Fruit fly (Drosophila melanogaster) whole organism, embryonic: ENCODE measurements around the gene Cdc7.
A peak's percentile ranks its signal among the peaks of the same experiment; 100 is the strongest.

ENCODE experiments used
- Abd-B ChIP-seq: fragments of 200-800 bp; sonication (Bioruptor generic); optimal IDR thresholded peaks from 2 replicates; lab custom pipeline; 2018; ENCODE audit warnings: missing biosample characterization, mild to moderate bottlenecking, missing genetic modification characterization, moderate library complexity
- Adf1 ChIP-seq: fragments of 200-800 bp; sonication (Bioruptor generic); IDR thresholded peaks from 2 replicates; pipeline ENCODE4 v1.3.6; 2022; ENCODE audit warnings: missing biosample characterization, missing genetic modification characterization
- Atf6 ChIP-seq: fragments of 200-800 bp; sonication (Bioruptor generic); IDR thresholded peaks from 2 replicates; pipeline ENCODE4 v1.3.6; 2022; ENCODE audit warnings: missing biosample characterization, missing genetic modification characterization
- Awh ChIP-seq: fragments of 200-800 bp; sonication (Bioruptor generic); IDR thresholded peaks from 2 replicates; pipeline ENCODE4, ENCODE4 v1.3.6; 2022; ENCODE audit warnings: missing biosample characterization, missing genetic modification characterization
- BEAF-32 ChIP-seq: fragments of 200-800 bp; sonication (Bioruptor generic); optimal IDR thresholded peaks from 3 replicates; lab custom pipeline; 2017; ENCODE audit warnings: missing biosample characterization, missing genetic modification characterization, mild to moderate bottlenecking, moderate library complexity, missing genetic modification reagents
- Blimp-1 ChIP-seq: fragments of 200-800 bp; sonication (Bioruptor generic); optimal IDR thresholded peaks from 3 replicates; lab custom pipeline; 2018; ENCODE audit warnings: missing biosample characterization, missing genetic modification characterization, mild to moderate bottlenecking, moderate library complexity, missing genetic modification reagents
- CG11560 ChIP-seq: fragments of 200-800 bp; sonication (Bioruptor generic); IDR thresholded peaks from 3 replicates; pipeline ENCODE4 v1.3.6; 2022; ENCODE audit warnings: missing biosample characterization, missing genetic modification characterization
- CG11695 ChIP-seq: fragments of 200-800 bp; sonication (Bioruptor generic); IDR thresholded peaks from 3 replicates; pipeline ENCODE4 v1.3.6; 2022; ENCODE audit warnings: missing biosample characterization, missing genetic modification characterization
- CG11696 ChIP-seq: fragments of 200-800 bp; sonication (Bioruptor generic); IDR thresholded peaks from 2 replicates; pipeline ENCODE4 v1.3.6; 2022; ENCODE audit warnings: missing biosample characterization, missing genetic modification characterization
- CG12299 ChIP-seq: fragments of 200-800 bp; sonication (Bioruptor generic); optimal IDR thresholded peaks from 2 replicates; lab custom pipeline; 2018; ENCODE audit warnings: missing biosample characterization, mild to moderate bottlenecking, missing genetic modification characterization
- CG13287 ChIP-seq: fragments of 200-800 bp; sonication (Bioruptor generic); IDR thresholded peaks from 2 replicates; pipeline ENCODE4 v1.3.6; 2022; ENCODE audit warnings: missing biosample characterization, missing genetic modification characterization; ENCODE audit not compliant: partially characterized antibody
- CG17361 ChIP-seq: fragments of 200-800 bp; sonication (Bioruptor generic); IDR thresholded peaks from 3 replicates; pipeline ENCODE4 v1.3.6; 2022; ENCODE audit warnings: missing biosample characterization, missing genetic modification characterization
- CG17568 ChIP-seq: fragments of 200-800 bp; sonication (Bioruptor generic); optimal IDR thresholded peaks from 2 replicates; lab custom pipeline; 2018; ENCODE audit warnings: missing biosample characterization, mild to moderate bottlenecking, missing genetic modification characterization, moderate library complexity
- CG18476 ChIP-seq: fragments of 200-800 bp; sonication (Bioruptor generic); optimal IDR thresholded peaks from 2 replicates; lab custom pipeline; 2016; ENCODE audit warnings: missing biosample characterization, mild to moderate bottlenecking, missing genetic modification characterization
- CG18599 ChIP-seq: fragments of 200-800 bp; sonication (Bioruptor generic); optimal IDR thresholded peaks from 3 replicates; lab custom pipeline; 2017; ENCODE audit warnings: missing biosample characterization, missing genetic modification characterization, mild to moderate bottlenecking, moderate library complexity, missing genetic modification reagents
- CG2678 ChIP-seq: fragments of 200-800 bp; sonication (Bioruptor generic); optimal IDR thresholded peaks from 3 replicates; lab custom pipeline; 2019; ENCODE audit warnings: missing biosample characterization, mild to moderate bottlenecking, missing genetic modification characterization, moderate library complexity
- CG32767 ChIP-seq: fragments of 200-800 bp; sonication (Bioruptor generic); IDR thresholded peaks from 2 replicates; pipeline ENCODE4 v1.3.6; 2022; ENCODE audit warnings: missing biosample characterization, missing genetic modification characterization
- CG32772 ChIP-seq: fragments of 200-800 bp; sonication (Bioruptor generic); IDR thresholded peaks from 2 replicates; pipeline ENCODE4 v1.3.6; 2022; ENCODE audit warnings: missing biosample characterization, missing genetic modification characterization
- CG33557 ChIP-seq: fragments of 200-800 bp; sonication (Bioruptor generic); optimal IDR thresholded peaks from 2 replicates; lab custom pipeline; 2019; ENCODE audit warnings: missing biosample characterization, mild to moderate bottlenecking, missing genetic modification characterization, moderate library complexity
- CG4730 ChIP-seq: fragments of 200-800 bp; sonication (Bioruptor generic); IDR thresholded peaks from 2 replicates; pipeline ENCODE4 v1.3.6; 2022; ENCODE audit warnings: missing biosample characterization, missing genetic modification characterization
- CG6175 ChIP-seq: fragments of 200-800 bp; sonication (Bioruptor generic); IDR thresholded peaks from 3 replicates; pipeline ENCODE4 v1.3.6; 2022; ENCODE audit warnings: missing biosample characterization, missing genetic modification characterization
- CG6689 ChIP-seq: fragments of 200-800 bp; sonication (Bioruptor generic); IDR thresholded peaks from 2 replicates; pipeline ENCODE4 v1.3.6; 2022; ENCODE audit warnings: missing biosample characterization, missing genetic modification characterization
- CG7271 ChIP-seq: fragments of 200-800 bp; sonication (Bioruptor generic); optimal IDR thresholded peaks from 2 replicates; lab custom pipeline; 2018; ENCODE audit warnings: missing biosample characterization, mild to moderate bottlenecking, missing genetic modification characterization, moderate library complexity
- CG7372 ChIP-seq: fragments of 200-800 bp; sonication (Bioruptor generic); IDR thresholded peaks from 2 replicates; pipeline ENCODE4 v1.3.6; 2022; ENCODE audit warnings: missing biosample characterization, missing genetic modification characterization
- CG7745 ChIP-seq: fragments of 200-800 bp; sonication (Bioruptor generic); optimal IDR thresholded peaks from 2 replicates; lab custom pipeline; 2018; ENCODE audit warnings: missing biosample characterization, mild to moderate bottlenecking, missing genetic modification characterization, moderate library complexity
- CG7963 ChIP-seq: fragments of 200-800 bp; sonication (Bioruptor generic); IDR thresholded peaks from 3 replicates; pipeline ENCODE4 v1.3.6; 2022; ENCODE audit warnings: missing biosample characterization, missing genetic modification characterization; ENCODE audit not compliant: partially characterized antibody
- CG8290 ChIP-seq, 3 experiments: fragments of 200-800 bp; sonication (Bioruptor generic); optimal IDR thresholded peaks; 2 replicates each; lab custom pipeline; 2016 to 2019; ENCODE audit warnings: missing biosample characterization in 3 of 3, missing genetic modification characterization in 3 of 3, mild to moderate bottlenecking in 2 of 3, moderate library complexity in 1 of 3
- CG9797 ChIP-seq: fragments of 200-800 bp; sonication (Bioruptor generic); optimal IDR thresholded peaks from 3 replicates; lab custom pipeline; 2018; ENCODE audit warnings: missing biosample characterization, mild to moderate bottlenecking, missing genetic modification characterization
- Chrac-16 ChIP-seq: fragments of 200-800 bp; sonication (Bioruptor generic); optimal IDR thresholded peaks from 3 replicates; lab custom pipeline; 2016; ENCODE audit warnings: missing biosample characterization, missing genetic modification characterization
- E2f1 ChIP-seq: fragments of 200-800 bp; sonication (Bioruptor generic); IDR thresholded peaks from 2 replicates; pipeline ENCODE4 v1.3.6; 2022; ENCODE audit warnings: missing biosample characterization, missing genetic modification characterization
- HLH54F ChIP-seq: fragments of 200-800 bp; sonication (Bioruptor generic); optimal IDR thresholded peaks from 3 replicates; lab custom pipeline; 2016; ENCODE audit warnings: missing biosample characterization, missing genetic modification characterization
- Hr39 ChIP-seq: fragments of >200 bp; optimal IDR thresholded peaks from 2 replicates; lab custom pipeline; 2017
- Hsf ChIP-seq: fragments of 200-800 bp; sonication (Bioruptor generic); optimal IDR thresholded peaks from 3 replicates; lab custom pipeline; 2016; ENCODE audit warnings: missing biosample characterization, missing genetic modification characterization
- MBD-R2 ChIP-seq: fragments of 200-800 bp; sonication (Bioruptor generic); IDR thresholded peaks from 2 replicates; pipeline ENCODE4 v1.3.6; 2022; ENCODE audit warnings: missing biosample characterization, missing genetic modification characterization
- Oaz ChIP-seq: fragments of 200-800 bp; sonication (Bioruptor generic); IDR thresholded peaks from 2 replicates; pipeline ENCODE4 v1.3.6; 2022; ENCODE audit warnings: missing biosample characterization, missing genetic modification characterization
- Oli ChIP-seq: fragments of 200-800 bp; sonication (Bioruptor generic); optimal IDR thresholded peaks from 2 replicates; lab custom pipeline; 2018; ENCODE audit warnings: missing biosample characterization, mild to moderate bottlenecking, missing genetic modification characterization, moderate library complexity
- Spps ChIP-seq: fragments of 200-800 bp; sonication (Bioruptor generic); optimal IDR thresholded peaks from 2 replicates; lab custom pipeline; 2018; ENCODE audit warnings: missing biosample characterization, mild to moderate bottlenecking, missing genetic modification characterization
- al ChIP-seq: fragments of 200-800 bp; sonication (Bioruptor generic); IDR thresholded peaks from 2 replicates; pipeline ENCODE4 v1.3.6; 2022; ENCODE audit warnings: missing biosample characterization, missing genetic modification characterization
- amos ChIP-seq: fragments of 200-800 bp; sonication (Bioruptor generic); IDR thresholded peaks from 2 replicates; pipeline ENCODE4 v1.3.6; 2022; ENCODE audit warnings: missing biosample characterization, missing genetic modification characterization; ENCODE audit not compliant: partially characterized antibody
- ase ChIP-seq: fragments of 200-800 bp; sonication (Bioruptor generic); IDR thresholded peaks from 3 replicates; pipeline ENCODE4 v1.3.6; 2022; ENCODE audit warnings: missing biosample characterization, missing genetic modification characterization
- bbx ChIP-seq: fragments of 200-800 bp; sonication (Bioruptor generic); IDR thresholded peaks from 2 replicates; pipeline ENCODE4 v1.3.6; 2022; ENCODE audit warnings: missing biosample characterization, missing genetic modification characterization; ENCODE audit not compliant: partially characterized antibody
- cato ChIP-seq: fragments of 200-800 bp; sonication (Bioruptor generic); optimal IDR thresholded peaks from 2 replicates; lab custom pipeline; 2016; ENCODE audit warnings: missing biosample characterization, missing genetic modification characterization, borderline replicate concordance
- cwo ChIP-seq: fragments of 200-800 bp; sonication (Bioruptor generic); optimal IDR thresholded peaks from 3 replicates; lab custom pipeline; 2017; ENCODE audit warnings: missing biosample characterization, missing genetic modification characterization, mild to moderate bottlenecking, moderate library complexity, missing genetic modification reagents
- dan ChIP-seq: fragments of 200-800 bp; sonication (Bioruptor generic); IDR thresholded peaks from 2 replicates; pipeline ENCODE4 v1.3.6; 2022; ENCODE audit warnings: missing biosample characterization, missing genetic modification characterization
- ems ChIP-seq: fragments of 200-800 bp; sonication (Bioruptor generic); optimal IDR thresholded peaks from 3 replicates; lab custom pipeline; 2016; ENCODE audit warnings: missing biosample characterization, missing genetic modification characterization
- ewg ChIP-seq: fragments of 200-800 bp; sonication (Bioruptor generic); optimal IDR thresholded peaks from 3 replicates; lab custom pipeline; 2017; ENCODE audit warnings: mild to moderate bottlenecking, missing biosample characterization, missing genetic modification reagents, missing genetic modification characterization
- jumu ChIP-seq: fragments of 200-800 bp; sonication (Bioruptor generic); optimal IDR thresholded peaks from 3 replicates; lab custom pipeline; 2016; ENCODE audit warnings: missing biosample characterization, missing genetic modification characterization
- mam ChIP-seq: fragments of 200-800 bp; sonication (Bioruptor generic); optimal IDR thresholded peaks from 3 replicates; lab custom pipeline; 2016; ENCODE audit warnings: missing biosample characterization, missing genetic modification characterization
- nerfin-1 ChIP-seq: fragments of 200-800 bp; sonication (Bioruptor generic); optimal IDR thresholded peaks from 3 replicates; lab custom pipeline; 2019; ENCODE audit warnings: missing biosample characterization, mild to moderate bottlenecking, missing genetic modification characterization, moderate library complexity
- sisA ChIP-seq: fragments of 200-800 bp; sonication (Bioruptor generic); IDR thresholded peaks from 2 replicates; pipeline ENCODE4 v1.3.6; 2022; ENCODE audit warnings: missing biosample characterization, missing genetic modification characterization
- tup ChIP-seq: fragments of 200-800 bp; sonication (Bioruptor generic); optimal IDR thresholded peaks from 2 replicates; lab custom pipeline; 2016; ENCODE audit warnings: missing biosample characterization, mild to moderate bottlenecking, missing genetic modification characterization, moderate library complexity

The Cdc7 gene

DNA sequence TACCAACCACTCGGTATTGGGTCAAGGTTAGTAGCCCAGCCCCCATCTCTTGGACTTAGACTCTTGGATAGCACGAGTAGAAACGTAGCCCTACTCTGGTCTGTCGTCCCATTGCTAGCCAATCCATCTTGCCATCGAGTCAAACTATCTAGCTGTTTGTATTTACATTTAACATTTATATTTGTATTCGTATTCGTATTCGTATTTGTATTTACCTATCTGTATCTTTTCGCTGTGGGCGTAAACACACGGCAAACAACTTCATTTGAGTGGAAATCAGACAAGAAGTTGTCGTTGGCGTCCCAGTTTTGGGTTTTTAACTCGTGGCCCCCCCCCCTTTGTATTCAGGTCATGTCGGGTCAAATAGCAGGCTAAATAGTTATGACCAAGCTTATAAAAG is 40.1 kb upstream of the Cdc7 start (continued):
- TF ChIP-seq Blimp-1 (peak; percentile 36), MBD-R2 (GFP tag; lab: Robert Waterston, UW) (no peak), cwo (GFP tag; lab: Kevin White, UChicago) (peak; percentile 9), sisA (GFP tag; lab: Robert Waterston, UW) (no peak), HLH54F (GFP tag; lab: Kevin White, UChicago) (no peak), CG6175 (GFP tag; lab: Robert Waterston, UW) (no peak), Chrac-16 (GFP tag; lab: Kevin White, UChicago) (no peak), ase (no peak), CG11695 (no peak), Oli (no peak), Oaz (GFP tag; lab: Robert Waterston, UW) (no peak), CG11696 (GFP tag; lab: Robert Waterston, UW) (no peak), CG6689 (no peak), E2f1 (GFP tag; lab: Robert Waterston, UW) (no peak), amos (no peak), CG7372 (GFP tag; lab: Robert Waterston, UW) (no peak), ewg (no peak), CG32772 (GFP tag; lab: Robert Waterston, UW) (no peak), CG7271 (tag; lab: Kevin White, UChicago) (no peak), jumu (GFP tag; lab: Kevin White, UChicago) (no peak), Hr39 (lab: Kevin White, UChicago) (no peak), nerfin-1 (tag; lab: Kevin White, UChicago) (peak; percentile 0), CG11560 (no peak), Hsf (GFP tag; lab: Kevin White, UChicago) (no peak), cato (no peak), dan (GFP tag; lab: Robert Waterston, UW) (no peak), ems (GFP tag; lab: Kevin White, UChicago) (no peak), CG2678 (peak; percentile 57), Awh (GFP tag; lab: Robert Waterston, UW) (peak; percentile 37; the same call in 1 of the 2 replicates), CG18476 (no peak), tup (GFP tag; lab: Kevin White, UChicago) (no peak), mam (GFP tag; lab: Kevin White, UChicago) (no peak), CG8290 (GFP tag; optimal IDR thresholded peaks at IDR 0.05; lab: Kevin White, UChicago) (no peak), CG8290 (tag; optimal IDR thresholded peaks at IDR 0.05; lab: Kevin White, UChicago) (peak; percentile 29 to 67), Atf6 (GFP tag; lab: Robert Waterston, UW) (no peak), CG7745 (tag; lab: Kevin White, UChicago) (no peak), BEAF-32 (GFP tag; lab: Kevin White, UChicago) (no peak), al (GFP tag; lab: Robert Waterston, UW) (no peak), CG32767 (no peak), CG13287 (GFP tag; lab: Robert Waterston, UW) (no peak), CG9797 (no peak), CG12299 (tag; lab: Kevin White, UChicago) (no peak), CG17361 (GFP tag; lab: Robert Waterston, UW) (no peak), Abd-B (no peak), CG4730 (GFP tag; lab: Robert Waterston, UW) (no peak), CG33557 (GFP tag; lab: Kevin White, UChicago) (peak; percentile 51), CG17568 (GFP tag; lab: Kevin White, UChicago) (peak; percentile 68), CG18599 (GFP tag; lab: Kevin White, UChicago) (peak; percentile 59), Spps (tag; lab: Kevin White, UChicago) (peak; percentile 20), Adf1 (GFP tag; lab: Robert Waterston, UW) (no peak), bbx (GFP tag; lab: Robert Waterston, UW) (no peak), CG7963 (no peak)
